Worm (Caenorhabditis elegans) whole organism, midembryonic: ENCODE measurements around the gene srh-231.

Experiments used
- cog-1 ChIP-seq: sonication (generic microtip); optimal IDR thresholded peaks from 2 replicates; lab custom pipeline; 2016; ENCODE audit warnings: missing genetic modification characterization, missing compliant biosample characterization
- flt-1 ChIP-seq: fragments of 200-800 bp; sonication (Bioruptor generic); IDR thresholded peaks from 2 replicates; pipeline ENCODE4 v1.3.6; 2022; ENCODE audit warnings: missing genetic modification characterization, missing compliant biosample characterization
- klf-2 ChIP-seq: fragments of 200-800 bp; sonication (Bioruptor generic); conservative IDR thresholded peaks from 2 replicates; pipeline ENCODE4 v1.3.6; 2022; ENCODE audit warnings: missing genetic modification reagents, missing genetic modification characterization, missing compliant biosample characterization
- ref-1 ChIP-seq: fragments of 200-800 bp; sonication (Bioruptor generic); conservative IDR thresholded peaks from 2 replicates; pipeline ENCODE4 v1.3.6; 2022; ENCODE audit warnings: missing genetic modification reagents, missing genetic modification characterization, missing compliant biosample characterization
- ztf-23 ChIP-seq: fragments of 200-800 bp; sonication (Bioruptor generic); IDR thresholded peaks from 2 replicates; pipeline ENCODE4 v1.3.6; 2022; ENCODE audit warnings: missing genetic modification reagents, missing genetic modification characterization, missing compliant biosample characterization
- ztf-29 ChIP-seq: fragments of 200-800 bp; sonication (Bioruptor generic); IDR thresholded peaks from 2 replicates; pipeline ENCODE4 v1.3.6; 2022; ENCODE audit warnings: missing genetic modification reagents, missing genetic modification characterization, missing compliant biosample characterization

- TF ChIP-seq cog-1 (tag; lab: Kevin White, UChicago) (no peak), klf-2 (no peak), ztf-29 (no peak), ztf-23 (GFP tag; lab: Robert Waterston, UW) (no peak), ref-1 (GFP tag; lab: Robert Waterston, UW) (no peak), flt-1 (GFP tag; lab: Robert Waterston, UW) (no peak)
Observed at ce11 chrV:7326928-7327327, 25.1 kb downstream of the srh-231 start, which contains the start of gene F10G2.4.
